Fruit fly (Drosophila melanogaster): ENCODE results near the gene Pfdn4.

Gene Pfdn4

dm6 chr3L:5359208-5360003 is 8.4 kb downstream of the Pfdn4 start, which contains the start of gene Klp64D (continued):
- TF ChIP-seq CG30020 (tag; optimal IDR thresholded peaks at IDR 0.05) (peak; percentile 26), z (GFP tag; IDR thresholded peaks at IDR 0.05) (no peak), tap (tag; optimal IDR thresholded peaks at IDR 0.05) (no peak), knrl (GFP tag; IDR thresholded peaks at IDR 0.05; ENCODE audit: partially characterized antibody) (no peak), prd (optimal IDR thresholded peaks at IDR 0.05) (no peak), prd (GFP tag; IDR thresholded peaks at IDR 0.05) (no peak), CG12299 (tag; optimal IDR thresholded peaks at IDR 0.05) (peak; percentile 11), Hr51 (GFP tag; optimal IDR thresholded peaks at IDR 0.05) (peak in 1 of 2 experiments; percentile 41), CG13624 (GFP tag; optimal IDR thresholded peaks at IDR 0.05) (no peak), bbx (GFP tag; IDR thresholded peaks at IDR 0.05; ENCODE audit: partially characterized antibody) (no peak), CG18476 (GFP tag; optimal IDR thresholded peaks at IDR 0.05) (no peak), CG17359 (tag; optimal IDR thresholded peaks at IDR 0.05) (no peak), CG5953 (GFP tag; IDR thresholded peaks at IDR 0.05) (no peak), CG3847 (GFP tag; IDR thresholded peaks at IDR 0.05) (peak; percentile 59), dati (GFP tag; IDR thresholded peaks at IDR 0.05) (no peak), klu (GFP tag; IDR thresholded peaks at IDR 0.05) (no peak), trem (tag; optimal IDR thresholded peaks at IDR 0.05) (peak; percentile 3), CG9876 (GFP tag; optimal IDR thresholded peaks at IDR 0.05) (no peak), slou (GFP tag; optimal IDR thresholded peaks at IDR 0.05) (no peak), CG6765 (GFP tag; optimal IDR thresholded peaks at IDR 0.05) (no peak), Atf-2 (GFP tag; optimal IDR thresholded peaks at IDR 0.05) (no peak), CG12104 (GFP tag; optimal IDR thresholded peaks at IDR 0.05) (no peak), CG3838 (GFP tag; optimal IDR thresholded peaks at IDR 0.05) (no peak), sens-2 (GFP tag; IDR thresholded peaks at IDR 0.05) (no peak), Hr39 (optimal IDR thresholded peaks at IDR 0.05) (no peak), sob (GFP tag; IDR thresholded peaks at IDR 0.05) (0 out of 2 replicates have a peak, but pooled peaks have one; percentile 25), Deaf1 (tag; optimal IDR thresholded peaks at IDR 0.05) (no peak), zen2 (GFP tag; IDR thresholded peaks at IDR 0.05; ENCODE audit: partially characterized antibody) (no peak), Stat92E (GFP tag; optimal IDR thresholded peaks at IDR 0.05) (no peak), tin (GFP tag; optimal IDR thresholded peaks at IDR 0.05) (peak; percentile 20), Sry-δ (GFP tag; optimal IDR thresholded peaks at IDR 0.05) (no peak), CG4282 (GFP tag; optimal IDR thresholded peaks at IDR 0.05) (no peak), Fer2 (tag; optimal IDR thresholded peaks at IDR 0.05) (no peak), sna (GFP tag; IDR thresholded peaks at IDR 0.05; ENCODE audit: partially characterized antibody) (0 out of 2 replicates have a peak, but pooled peaks have one; percentile 46), odd (GFP tag; optimal IDR thresholded peaks at IDR 0.05) (no peak), CG9437 (GFP tag; optimal IDR thresholded peaks at IDR 0.05) (no peak), Antp (GFP tag; optimal IDR thresholded peaks at IDR 0.05) (no peak), ase (GFP tag; IDR thresholded peaks at IDR 0.05) (no peak), NC2α (GFP tag; optimal IDR thresholded peaks at IDR 0.05) (no peak), Ets65A (GFP tag) (no peak), CG11456 (GFP tag; IDR thresholded peaks at IDR 0.05) (no peak), salm (tag; optimal IDR thresholded peaks at IDR 0.05) (no peak), CG10274 (GFP tag; optimal IDR thresholded peaks at IDR 0.05) (no peak), CG7928 (GFP tag; optimal IDR thresholded peaks at IDR 0.05) (no peak), CHES-1-like (GFP tag; optimal IDR thresholded peaks at IDR 0.05) (no peak), Adf1 (GFP tag; IDR thresholded peaks at IDR 0.05) (no peak), corto (GFP tag; optimal IDR thresholded peaks at IDR 0.05) (no peak), CG14050 (GFP tag; IDR thresholded peaks at IDR 0.05) (no peak)
